Fruit fly (Drosophila melanogaster): ENCODE results near the gene att-ORFB.

DNA sequence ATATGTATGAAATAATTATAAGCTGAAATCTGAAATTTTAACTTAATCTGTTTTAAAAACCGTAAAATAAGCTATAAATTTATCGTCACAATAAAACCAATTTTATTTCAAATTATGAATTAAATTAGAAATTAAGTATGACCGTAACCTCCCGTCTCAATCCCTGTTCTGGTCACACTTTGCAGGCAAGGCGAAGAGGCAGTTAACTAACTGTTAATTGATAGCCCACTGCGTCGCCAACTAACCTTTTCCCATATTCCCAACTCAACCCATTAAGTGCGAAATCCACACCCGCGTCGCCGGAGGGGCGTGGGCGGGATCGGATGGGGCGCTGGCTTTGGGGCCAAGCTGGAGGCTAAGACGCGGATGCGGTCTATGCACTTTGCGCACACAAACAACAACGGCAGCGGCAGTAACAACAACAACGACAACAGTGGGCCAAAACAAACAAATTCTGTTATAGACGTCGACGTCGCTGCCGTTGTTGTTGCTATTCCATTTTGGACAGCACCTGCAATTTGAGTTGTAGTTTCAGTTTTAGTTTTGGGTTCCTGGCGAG is 6.5 kb upstream of the att-ORFB start, which contains the start of gene CG5191:
- TF ChIP-seq Ets96B (tag; optimal IDR thresholded peaks at IDR 0.05) (no peak), CG34406 (GFP tag; optimal IDR thresholded peaks at IDR 0.05) (no peak), CG1621 (tag; optimal IDR thresholded peaks at IDR 0.05) (no peak), svp (GFP tag) (no peak), CG6163 (GFP tag; IDR thresholded peaks at IDR 0.05) (peak; percentile 23; the same call in 1 of the 3 replicates), Met (GFP tag; optimal IDR thresholded peaks at IDR 0.05) (no peak), CG9139 (GFP tag; optimal IDR thresholded peaks at IDR 0.05) (no peak), CG3032 (tag; optimal IDR thresholded peaks at IDR 0.05) (no peak), CG6276 (GFP tag; optimal IDR thresholded peaks at IDR 0.05) (no peak), Gug (GFP tag; IDR thresholded peaks at IDR 0.05) (no peak)

Measured in whole organism, prepupa.